Fruit fly (Drosophila melanogaster) whole organism: ENCODE results near the gene Cpr78Cb.

ENCODE experiments used
- CG8478 ChIP-seq: fragments of >200 bp; optimal IDR thresholded peaks from 2 replicates; lab custom pipeline; 2018; ENCODE audit warnings: inconsistent platforms
- Dll ChIP-seq: fragments of >200 bp; optimal IDR thresholded peaks from 2 replicates; lab custom pipeline; 2017
- EcR ChIP-seq, 2 experiments: fragments of >200 bp; optimal IDR thresholded peaks; 2 replicates each; lab custom pipeline; 2017; ENCODE audit warnings: missing biosample characterization in 2 of 2, missing genetic modification characterization in 2 of 2, missing genetic modification reagents in 2 of 2
- psq ChIP-seq: fragments of >200 bp; optimal IDR thresholded peaks from 2 replicates; lab custom pipeline; 2017

- TF ChIP-seq psq (lab: Kevin White, UChicago) (no peak), CG8478 (lab: Kevin White, UChicago) (no peak), Dll (peak; percentile 2), EcR (GFP tag; optimal IDR thresholded peaks at IDR 0.05; lab: Kevin White, UChicago) (peak in 1 of 2 experiments; percentile 81)
Observed at dm6 chr3L:21252525-21252924, 41.8 kb upstream of the Cpr78Cb start.
